Worm (Caenorhabditis elegans): Measurements from ENCODE around the gene uroc-1.

DNA sequence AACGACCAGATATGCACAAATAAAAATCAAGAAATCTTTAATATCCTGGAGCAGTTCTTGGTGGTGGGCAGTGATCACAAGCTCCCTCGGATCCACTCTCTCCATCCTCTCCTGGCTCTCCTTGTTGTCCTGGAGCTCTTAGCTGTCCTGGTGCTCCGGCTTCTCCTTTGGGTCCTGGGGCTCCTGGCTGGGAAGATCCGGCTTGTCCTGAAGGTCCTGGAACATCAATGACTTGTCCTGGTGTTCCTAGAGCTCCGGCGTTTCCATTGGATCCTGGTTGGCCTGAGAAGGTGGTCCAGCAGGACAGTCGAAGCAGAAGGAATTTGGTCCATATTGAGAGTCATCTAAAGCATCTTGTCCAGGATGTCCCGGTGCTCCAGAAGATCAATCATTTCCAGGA, 8.9 kb upstream of the uroc-1 start:
- TF ChIP-seq tab-1 (GFP tag; IDR thresholded peaks at IDR 0.05) (no peak), med-1 (GFP tag; optimal IDR thresholded peaks at IDR 0.05; ENCODE audit: insufficient read depth) (no peak), flt-1 (GFP tag; IDR thresholded peaks at IDR 0.05) (no peak), ref-1 (GFP tag; conservative IDR thresholded peaks at IDR 0.05) (no peak)
